Worm (Caenorhabditis elegans): ENCODE measurements around the gene Y49A3A.4.
"Not testable (repeated sequence)": the region's sequence is repeated elsewhere in the genome, so short reads cannot be mapped to it uniquely, and the experiment has no call there.

The Y49A3A.4 gene

ce11 chrV:14314236-14314635, 44.5 kb downstream of the Y49A3A.4 start, which contains the start of gene F47B8.1:
Gene F47B8.1, minus strand, starts transcription at chrV:14314336.
- TF ChIP-seq tab-1 (GFP tag; IDR thresholded peaks at IDR 0.05): no peak
- TF ChIP-seq flt-1 (GFP tag; IDR thresholded peaks at IDR 0.05): no peak
- TF ChIP-seq cog-1 (tag; optimal IDR thresholded peaks at IDR 0.05): no peak
- no peak for TF ChIP-seq med-1 (GFP tag; optimal IDR thresholded peaks at IDR 0.05; ENCODE audit: insufficient read depth)
- no peak for TF ChIP-seq T22C8.4 (GFP tag; IDR thresholded peaks at IDR 0.05)
- no peak for TF ChIP-seq ztf-23 (GFP tag; IDR thresholded peaks at IDR 0.05)
- no peak for TF ChIP-seq ref-1 (GFP tag; conservative IDR thresholded peaks at IDR 0.05)
- no peak for TF ChIP-seq ztf-29 (GFP tag; IDR thresholded peaks at IDR 0.05)
- no peak for TF ChIP-seq klf-2 (GFP tag; conservative IDR thresholded peaks at IDR 0.05)

ce11 chrV:14312695-14313094, 46.0 kb downstream of the Y49A3A.4 start, which contains the start of gene F14D7.8:
Gene F14D7.8, minus strand, starts transcription at chrV:14312795.
- no peak for TF ChIP-seq klf-2 (GFP tag; conservative IDR thresholded peaks at IDR 0.05)
- no peak for TF ChIP-seq ref-1 (GFP tag; conservative IDR thresholded peaks at IDR 0.05)
- TF ChIP-seq T22C8.4 (GFP tag; IDR thresholded peaks at IDR 0.05): no peak
- TF ChIP-seq flt-1 (GFP tag; IDR thresholded peaks at IDR 0.05): no peak
- TF ChIP-seq med-1 (GFP tag; optimal IDR thresholded peaks at IDR 0.05; ENCODE audit: insufficient read depth): no peak
- no peak for TF ChIP-seq cog-1 (tag; optimal IDR thresholded peaks at IDR 0.05)
- TF ChIP-seq ztf-23 (GFP tag; IDR thresholded peaks at IDR 0.05): no peak
- TF ChIP-seq tab-1 (GFP tag; IDR thresholded peaks at IDR 0.05): no peak
- TF ChIP-seq ztf-29 (GFP tag; IDR thresholded peaks at IDR 0.05): no peak

ce11 chrV:14311115-14311514, 47.6 kb downstream of the Y49A3A.4 start, which contains the start of gene ddn-3:
Gene ddn-3, minus strand, starts transcription at chrV:14311215.
- TF ChIP-seq tab-1 (GFP tag; IDR thresholded peaks at IDR 0.05) (no peak), ztf-29 (GFP tag; IDR thresholded peaks at IDR 0.05) (no peak), cog-1 (tag; optimal IDR thresholded peaks at IDR 0.05) (no peak), T22C8.4 (GFP tag; IDR thresholded peaks at IDR 0.05) (no peak), ztf-23 (GFP tag; IDR thresholded peaks at IDR 0.05) (no peak), klf-2 (GFP tag; conservative IDR thresholded peaks at IDR 0.05) (no peak), med-1 (GFP tag; optimal IDR thresholded peaks at IDR 0.05; ENCODE audit: insufficient read depth) (no peak), flt-1 (GFP tag; IDR thresholded peaks at IDR 0.05) (no peak), ref-1 (GFP tag; conservative IDR thresholded peaks at IDR 0.05) (no peak)

ce11 chrV:14309632-14310031, 49.1 kb downstream of the Y49A3A.4 start, which contains the start of gene F14D7.14:
Gene F14D7.14, plus strand, starts transcription at chrV:14309932.
- not testable (repeated sequence) for TF ChIP-seq ztf-23, flt-1, tab-1 (GFP tag; IDR thresholded peaks at IDR 0.05)

ce11 chrV:14308164-14308563, 50.5 kb downstream of the Y49A3A.4 start, which contains the start of gene spig-5:
Gene spig-5, plus strand, starts transcription at chrV:14308464.
- not testable (repeated sequence) for TF ChIP-seq T22C8.4, ztf-23, ztf-29 (GFP tag; IDR thresholded peaks at IDR 0.05)
